Worm (Caenorhabditis elegans): ENCODE results near the gene ncs-4.
A peak's percentile ranks its signal among the peaks of the same experiment; 100 is the strongest.
"Not testable (repeated sequence)": the region's sequence is repeated elsewhere in the genome, so short reads cannot be mapped to it uniquely, and the experiment has no call there.

ncs-4 gene

ce11 chrX:10176295-10176694 lies at the start of gene ncs-4:
Gene ncs-4 (plus strand): TSS chrX:10176521.
- TF ChIP-seq zag-1 (tag; optimal IDR thresholded peaks at IDR 0.05), result no peak
- peak in 1 of 2 experiments; percentile 65 for TF ChIP-seq daf-16 (GFP tag; optimal IDR thresholded peaks at IDR 0.05)
- TF ChIP-seq daf-16 (tag; optimal IDR thresholded peaks at IDR 0.05), result no peak
- TF ChIP-seq mxl-2 (GFP tag; conservative IDR thresholded peaks at IDR 0.05), result no peak
- TF ChIP-seq hlh-11 (tag; optimal IDR thresholded peaks at IDR 0.05), result peak; percentile 37

ce11 chrX:10130159-10130558 lies 46.2 kb upstream of the ncs-4 start:
- TF ChIP-seq Y5F2A.4 (GFP tag; optimal IDR thresholded peaks at IDR 0.05), result no peak
- no peak for TF ChIP-seq lir-3 (tag; optimal IDR thresholded peaks at IDR 0.05)
- TF ChIP-seq zfp-2 (tag; optimal IDR thresholded peaks at IDR 0.05), result no peak
- no peak for TF ChIP-seq fos-1 (tag; optimal IDR thresholded peaks at IDR 0.05)
- no peak for TF ChIP-seq D1046.2 (GFP tag; IDR thresholded peaks at IDR 0.05)
- no peak for TF ChIP-seq T20F7.1 (GFP tag; optimal IDR thresholded peaks at IDR 0.05)
- no peak for TF ChIP-seq lin-39 (tag; optimal IDR thresholded peaks at IDR 0.05)
- TF ChIP-seq tra-1 (GFP tag; IDR thresholded peaks at IDR 0.05), result no peak
- no peak for TF ChIP-seq skn-1 (tag; optimal IDR thresholded peaks at IDR 0.05)
- TF ChIP-seq Y75B8A.6 (GFP tag; IDR thresholded peaks at IDR 0.05), result no peak
- TF ChIP-seq attf-4 (tag; optimal IDR thresholded peaks at IDR 0.05), result no peak
- TF ChIP-seq lin-15B (tag; optimal IDR thresholded peaks at IDR 0.05), result no peak
- TF ChIP-seq lim-7 (GFP tag; IDR thresholded peaks at IDR 0.05), result no peak
- no peak for TF ChIP-seq aha-1 (tag)
- no peak for TF ChIP-seq ceh-82 (tag; optimal IDR thresholded peaks at IDR 0.05)
- TF ChIP-seq daf-16 (GFP tag; optimal IDR thresholded peaks at IDR 0.05), result no peak
- TF ChIP-seq daf-16 (tag; optimal IDR thresholded peaks at IDR 0.05), result no peak
- TF ChIP-seq spr-3 (GFP tag; optimal IDR thresholded peaks at IDR 0.05), result no peak
- TF ChIP-seq ZK337.2 (GFP tag; IDR thresholded peaks at IDR 0.05), result no peak

- TF ChIP-seq mxl-3 (GFP tag; optimal IDR thresholded peaks at IDR 0.05) (peak; percentile 45), nhr-48 (tag; optimal IDR thresholded peaks at IDR 0.05) (peak; percentile 54), hlh-30 (tag; optimal IDR thresholded peaks at IDR 0.05; ENCODE audit: insufficient read depth) (peak; percentile 61), snpc-1.2 (GFP tag; IDR thresholded peaks at IDR 0.05) (peak; percentile 91), ceh-20 (GFP tag; IDR thresholded peaks at IDR 0.05) (peak; percentile 58; the same call in 1 of the 2 replicates), T26A8.4 (GFP tag; IDR thresholded peaks at IDR 0.05) (peak; percentile 82), F26F4.8 (GFP tag; conservative IDR thresholded peaks at IDR 0.05) (peak; percentile 80), mes-2 (tag; optimal IDR thresholded peaks at IDR 0.05; ENCODE audit: poor library complexity, severe bottlenecking) (peak; percentile 77), dmd-8 (GFP tag; IDR thresholded peaks at IDR 0.05) (peak; percentile 89), Y5F2A.4 (GFP tag; optimal IDR thresholded peaks at IDR 0.05) (peak; percentile 45), lim-7 (GFP tag; IDR thresholded peaks at IDR 0.05) (peak; percentile 83), sdz-12 (GFP tag; optimal IDR thresholded peaks at IDR 0.05) (peak; percentile 32), lir-3 (tag; optimal IDR thresholded peaks at IDR 0.05) (peak; percentile 44), tra-1 (GFP tag; IDR thresholded peaks at IDR 0.05) (peak; percentile 78), dve-1 (tag; optimal IDR thresholded peaks at IDR 0.05; ENCODE audit: insufficient read depth) (peak; percentile 71), daf-19 (GFP tag; conservative IDR thresholded peaks at IDR 0.05) (peak; percentile 78), pha-4 (GFP tag; IDR thresholded peaks at IDR 0.05) (peak; percentile 89), ctbp-1 (GFP tag; IDR thresholded peaks at IDR 0.05) (peak; percentile 87), nhr-42 (GFP tag; IDR thresholded peaks at IDR 0.05) (peak; percentile 73; the same call in 1 of the 2 replicates), F37D6.2 (tag; optimal IDR thresholded peaks at IDR 0.05) (peak; percentile 16), dmd-6 (GFP tag; IDR thresholded peaks at IDR 0.05) (peak; percentile 59), unc-62 (GFP tag; optimal IDR thresholded peaks at IDR 0.05 in 1 of 2) (peak in 1 of 2 experiments; percentile 87), ZK337.2 (GFP tag; IDR thresholded peaks at IDR 0.05) (peak; percentile 45; the same call in 1 of the 2 replicates), hmg-1.1 (GFP tag; IDR thresholded peaks at IDR 0.05) (peak; percentile 83), aha-1 (tag) (peak; percentile 97), arid-1 (GFP tag; conservative IDR thresholded peaks at IDR 0.05) (peak; percentile 49; the same call in 1 of the 2 replicates), F44E2.7 (GFP tag; IDR thresholded peaks at IDR 0.05) (peak; percentile 76; the same call in 1 of the 2 replicates), daf-16 (GFP tag; optimal IDR thresholded peaks at IDR 0.05) (peak; percentile 3 to 81), daf-16 (tag; optimal IDR thresholded peaks at IDR 0.05) (peak; percentile 69), zfp-3 (GFP tag; conservative IDR thresholded peaks at IDR 0.05) (peak; percentile 68; the same call in 1 of the 2 replicates), unc-130 (GFP tag; optimal IDR thresholded peaks at IDR 0.05) (peak; percentile 42)
- TF ChIP-seq pha-4, unc-62 (tag; optimal IDR thresholded peaks at IDR 0.05): not testable (repeated sequence)
Observed at ce11 chrX:10132546-10133032, 43.7 kb upstream of the ncs-4 start.
